Fruit fly (Drosophila melanogaster): ENCODE measurements around the gene CG43702.

DNA sequence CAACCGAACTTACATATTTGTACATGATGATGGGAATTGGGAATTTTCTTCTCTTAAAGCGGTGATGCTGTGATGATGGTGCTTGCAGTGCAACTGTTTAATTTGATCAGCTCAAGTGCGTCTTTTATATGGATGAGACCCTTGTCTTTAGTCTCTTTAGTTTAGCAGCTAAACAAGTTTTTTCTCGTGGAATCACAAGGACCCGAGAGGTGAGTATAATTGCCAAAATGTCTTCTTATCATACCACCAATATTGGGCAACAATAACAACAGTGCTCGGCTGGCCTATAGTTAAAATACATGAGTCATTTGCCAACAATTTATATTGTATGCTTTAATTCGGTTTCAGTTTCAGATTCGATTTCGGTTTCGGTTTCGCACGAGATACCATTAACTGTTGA, 772 bp upstream of the CG43702 start, which contains the start of gene Edg78E:
- TF ChIP-seq psq (optimal IDR thresholded peaks at IDR 0.05) (no peak), usp (GFP tag; optimal IDR thresholded peaks at IDR 0.05) (no peak)
